Fruit fly (Drosophila melanogaster) whole organism: ENCODE measurements around the gene Alp10.
A peak's percentile ranks its signal among the peaks of the same experiment; 100 is the strongest.

Experiments
- CG8478 ChIP-seq: fragments of >200 bp; optimal IDR thresholded peaks from 2 replicates; lab custom pipeline; 2018; ENCODE audit warnings: inconsistent platforms
- Dll ChIP-seq: fragments of >200 bp; optimal IDR thresholded peaks from 2 replicates; lab custom pipeline; 2017
- pan ChIP-seq: fragments of >200 bp; optimal IDR thresholded peaks from 2 replicates; lab custom pipeline; 2017
- psq ChIP-seq: fragments of >200 bp; optimal IDR thresholded peaks from 2 replicates; lab custom pipeline; 2017
- usp ChIP-seq: fragments of >200 bp; optimal IDR thresholded peaks from 2 replicates; lab custom pipeline; 2017; ENCODE audit warnings: missing biosample characterization, missing genetic modification characterization, mixed read lengths

DNA sequence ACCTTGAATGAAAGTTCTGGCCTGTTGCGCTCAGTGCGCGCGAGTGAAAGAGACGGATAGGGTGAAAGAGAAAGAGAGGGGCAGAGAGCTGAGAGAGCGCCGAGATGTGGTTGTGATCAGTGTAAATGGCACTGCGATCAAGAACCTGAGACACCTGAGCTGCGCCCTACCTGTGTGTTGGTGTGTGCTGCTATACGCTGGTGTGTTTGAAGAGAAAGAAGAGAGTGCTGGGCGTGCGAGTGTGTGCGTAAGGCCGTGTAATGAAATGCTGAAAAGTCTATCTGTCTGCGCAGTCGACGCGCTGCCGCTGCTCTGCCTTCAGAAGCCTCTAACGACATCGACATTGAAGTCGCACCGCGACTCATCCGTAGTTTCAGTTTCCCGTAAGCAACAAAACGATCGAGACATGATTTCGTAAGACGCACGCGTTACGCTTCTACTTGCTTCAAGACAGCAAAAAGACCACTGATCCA, 35.6 kb upstream of the Alp10 start, which contains the start of gene Blimp-1:
- no peak for TF ChIP-seq psq (lab: Kevin White, UChicago)
- no peak for TF ChIP-seq CG8478 (lab: Kevin White, UChicago)
- peak; percentile 88 for TF ChIP-seq Dll (lab: Kevin White, UChicago)
- TF ChIP-seq pan (lab: Kevin White, UChicago) = no peak
- no peak for TF ChIP-seq usp (GFP tag; lab: Kevin White, UChicago)
